Fruit fly (Drosophila melanogaster) whole organism, embryonic: ENCODE data around the gene CG17109.
A peak's percentile ranks its signal among the peaks of the same experiment; 100 is the strongest.

Experiments
- Adf1 ChIP-seq: fragments of 200-800 bp; sonication (Bioruptor generic); IDR thresholded peaks from 2 replicates; pipeline ENCODE4 v1.3.6; 2022; ENCODE audit warnings: missing biosample characterization, missing genetic modification characterization
- Antp ChIP-seq: fragments of 200-800 bp; sonication (Bioruptor generic); optimal IDR thresholded peaks from 3 replicates; lab custom pipeline; 2016; ENCODE audit warnings: missing biosample characterization, missing genetic modification characterization
- Atf6 ChIP-seq: fragments of 200-800 bp; sonication (Bioruptor generic); IDR thresholded peaks from 2 replicates; pipeline ENCODE4 v1.3.6; 2022; ENCODE audit warnings: missing biosample characterization, missing genetic modification characterization
- CG11696 ChIP-seq: fragments of 200-800 bp; sonication (Bioruptor generic); IDR thresholded peaks from 2 replicates; pipeline ENCODE4 v1.3.6; 2022; ENCODE audit warnings: missing biosample characterization, missing genetic modification characterization
- CG14965 ChIP-seq: fragments of 200-800 bp; sonication (Bioruptor generic); optimal IDR thresholded peaks from 2 replicates; lab custom pipeline; 2016; ENCODE audit warnings: missing biosample characterization, missing genetic modification characterization, borderline replicate concordance
- CG1647 ChIP-seq: fragments of 200-800 bp; sonication (Bioruptor generic); optimal IDR thresholded peaks from 3 replicates; lab custom pipeline; 2016; ENCODE audit warnings: missing biosample characterization, missing genetic modification characterization
- CG17186 ChIP-seq: fragments of 200-800 bp; sonication (Bioruptor generic); optimal IDR thresholded peaks from 3 replicates; lab custom pipeline; 2017; ENCODE audit warnings: missing biosample characterization, missing genetic modification reagents, missing genetic modification characterization
- CG17385 ChIP-seq: fragments of 200-800 bp; sonication (Bioruptor generic); optimal IDR thresholded peaks from 3 replicates; lab custom pipeline; 2018; ENCODE audit warnings: missing biosample characterization, mild to moderate bottlenecking, missing genetic modification characterization
- CG17802 ChIP-seq: fragments of 200-800 bp; sonication (Bioruptor generic); optimal IDR thresholded peaks from 2 replicates; lab custom pipeline; 2018; ENCODE audit warnings: missing biosample characterization, mild to moderate bottlenecking, missing genetic modification characterization, moderate library complexity
- CG2129 ChIP-seq: fragments of 200-800 bp; sonication (Bioruptor generic); IDR thresholded peaks from 2 replicates; pipeline ENCODE4 v1.3.6; 2022; ENCODE audit warnings: missing biosample characterization, missing genetic modification characterization; ENCODE audit not compliant: partially characterized antibody
- CG30431 ChIP-seq: fragments of 200-800 bp; sonication (Bioruptor generic); optimal IDR thresholded peaks from 2 replicates; lab custom pipeline; 2017; ENCODE audit warnings: missing biosample characterization, missing genetic modification characterization
- CG31441 ChIP-seq: fragments of 200-800 bp; sonication (Bioruptor generic); IDR thresholded peaks from 2 replicates; pipeline ENCODE4 v1.3.6; 2022; ENCODE audit warnings: missing biosample characterization, missing genetic modification characterization
- CG4328 ChIP-seq: fragments of 200-800 bp; sonication (Bioruptor generic); optimal IDR thresholded peaks from 3 replicates; lab custom pipeline; 2017; ENCODE audit warnings: missing biosample characterization, missing genetic modification reagents, missing genetic modification characterization
- CG4360 ChIP-seq: fragments of 200-800 bp; sonication (Bioruptor generic); IDR thresholded peaks from 2 replicates; pipeline ENCODE4 v1.3.6; 2022; ENCODE audit warnings: missing biosample characterization, missing genetic modification characterization
- CG6175 ChIP-seq: fragments of 200-800 bp; sonication (Bioruptor generic); IDR thresholded peaks from 3 replicates; pipeline ENCODE4 v1.3.6; 2022; ENCODE audit warnings: missing biosample characterization, missing genetic modification characterization
- CG6791 ChIP-seq: fragments of 200-800 bp; sonication (Bioruptor generic); IDR thresholded peaks from 3 replicates; pipeline ENCODE4 v1.3.6; 2022; ENCODE audit warnings: missing biosample characterization, missing genetic modification characterization; ENCODE audit not compliant: partially characterized antibody
- CG7786 ChIP-seq: fragments of 200-800 bp; sonication (Bioruptor generic); optimal IDR thresholded peaks from 2 replicates; lab custom pipeline; 2016; ENCODE audit warnings: missing biosample characterization, missing genetic modification characterization
- CG8765 ChIP-seq: fragments of 200-800 bp; sonication (Bioruptor generic); IDR thresholded peaks from 2 replicates; pipeline ENCODE4 v1.3.6; 2022; ENCODE audit warnings: missing biosample characterization, missing genetic modification characterization
- CG9609 ChIP-seq: fragments of 200-800 bp; sonication (Bioruptor generic); optimal IDR thresholded peaks from 3 replicates; lab custom pipeline; 2016; ENCODE audit warnings: missing biosample characterization, missing genetic modification characterization
- CG9932 ChIP-seq: fragments of 200-800 bp; sonication (Bioruptor generic); IDR thresholded peaks from 2 replicates; pipeline ENCODE4 v1.3.6; 2022; ENCODE audit warnings: missing biosample characterization, missing genetic modification characterization
- CoRest ChIP-seq: fragments of 200-800 bp; sonication (Bioruptor generic); optimal IDR thresholded peaks from 3 replicates; lab custom pipeline; 2018; ENCODE audit warnings: missing biosample characterization, mild to moderate bottlenecking, missing genetic modification characterization, moderate library complexity
- D ChIP-seq, 2 experiments: fragments of 200-800 bp in 1 of 2; fragments of >200 bp in 1 of 2; sonication (Bioruptor generic) in 1 of 2; optimal IDR thresholded peaks; 2 replicates in 1 of 2; 3 replicates in 1 of 2; lab custom pipeline; 2017; ENCODE audit warnings: mild to moderate bottlenecking in 1 of 2, missing biosample characterization in 1 of 2, missing genetic modification characterization in 1 of 2, missing genetic modification reagents in 1 of 2
- Fer2 ChIP-seq: fragments of 200-800 bp; sonication (Bioruptor generic); optimal IDR thresholded peaks from 2 replicates; lab custom pipeline; 2018; ENCODE audit warnings: missing biosample characterization, mild to moderate bottlenecking, missing genetic modification characterization, moderate library complexity
- Hmr ChIP-seq: fragments of 200-800 bp; sonication (Bioruptor generic); optimal IDR thresholded peaks from 3 replicates; lab custom pipeline; 2017; ENCODE audit warnings: mild to moderate bottlenecking, missing biosample characterization, missing genetic modification reagents, missing genetic modification characterization
- MTF-1 ChIP-seq: fragments of 200-800 bp; sonication (Bioruptor generic); optimal IDR thresholded peaks from 2 replicates; lab custom pipeline; 2018; ENCODE audit warnings: missing biosample characterization, mild to moderate bottlenecking, missing genetic modification characterization, borderline replicate concordance
- Mes4 ChIP-seq: fragments of 200-800 bp; sonication (Bioruptor generic); optimal IDR thresholded peaks from 2 replicates; lab custom pipeline; 2016; ENCODE audit warnings: missing biosample characterization, missing genetic modification characterization
- NC2β ChIP-seq: fragments of 200-800 bp; sonication (Bioruptor generic); optimal IDR thresholded peaks from 2 replicates; lab custom pipeline; 2016; ENCODE audit warnings: missing biosample characterization, missing genetic modification characterization
- Stat92E ChIP-seq, 3 experiments: fragments of >200 bp in 2 of 3; fragments of 200-800 bp in 1 of 3; sonication (Bioruptor generic) in 1 of 3; optimal IDR thresholded peaks; 2 replicates each; lab custom pipeline; 2017 to 2019; ENCODE audit warnings: missing biosample characterization in 3 of 3, missing genetic modification characterization in 3 of 3, mild to moderate bottlenecking in 1 of 3, moderate library complexity in 1 of 3
- Trl ChIP-seq, 3 experiments: fragments of >200 bp in 2 of 3; fragments of 200-800 bp in 1 of 3; sonication (Bioruptor generic) in 1 of 3; optimal IDR thresholded peaks; 2 replicates in 1 of 3; 3 replicates in 2 of 3; lab custom pipeline; 2016 to 2017; ENCODE audit warnings: missing biosample characterization in 1 of 3, missing genetic modification characterization in 1 of 3
- Vsx1 ChIP-seq: fragments of 200-800 bp; sonication (Bioruptor generic); optimal IDR thresholded peaks from 2 replicates; lab custom pipeline; 2017; ENCODE audit warnings: missing biosample characterization, mild to moderate bottlenecking, missing genetic modification characterization, missing genetic modification reagents
- YL-1 ChIP-seq: fragments of 200-800 bp; sonication (Bioruptor generic); optimal IDR thresholded peaks from 3 replicates; lab custom pipeline; 2017; ENCODE audit warnings: missing biosample characterization, mild to moderate bottlenecking, missing genetic modification characterization
- abd-A ChIP-seq: fragments of 200-800 bp; sonication (Bioruptor generic); optimal IDR thresholded peaks from 3 replicates; lab custom pipeline; 2019; ENCODE audit warnings: missing biosample characterization, mild to moderate bottlenecking, missing genetic modification characterization, moderate library complexity
- crol ChIP-seq: fragments of 200-800 bp; sonication (Bioruptor generic); IDR thresholded peaks from 2 replicates; pipeline ENCODE4 v1.3.6; 2022; ENCODE audit warnings: missing biosample characterization, missing genetic modification characterization
- disco-r ChIP-seq: fragments of 200-800 bp; sonication (Bioruptor generic); optimal IDR thresholded peaks from 2 replicates; lab custom pipeline; 2016; ENCODE audit warnings: missing biosample characterization, missing genetic modification characterization
- dpn ChIP-seq, 2 experiments: fragments of 200-800 bp; sonication (Bioruptor generic); optimal IDR thresholded peaks; 3 replicates each; lab custom pipeline; 2016; ENCODE audit warnings: missing biosample characterization in 2 of 2, missing genetic modification characterization in 2 of 2
- emc ChIP-seq: fragments of 200-800 bp; sonication (Bioruptor generic); optimal IDR thresholded peaks from 2 replicates; lab custom pipeline; 2016; ENCODE audit warnings: missing biosample characterization, missing genetic modification characterization
- fd64A ChIP-seq: fragments of 200-800 bp; sonication (Bioruptor generic); optimal IDR thresholded peaks from 3 replicates; lab custom pipeline; 2018; ENCODE audit warnings: missing biosample characterization, mild to moderate bottlenecking, missing genetic modification characterization
- hbn ChIP-seq: fragments of 200-800 bp; sonication (Bioruptor generic); IDR thresholded peaks from 2 replicates; pipeline ENCODE4 v1.3.6; 2022; ENCODE audit warnings: missing biosample characterization, missing genetic modification characterization; ENCODE audit not compliant: partially characterized antibody
- hkb ChIP-seq, 2 experiments: fragments of 200-800 bp in 1 of 2; fragments of >200 bp in 1 of 2; sonication (Bioruptor generic) in 1 of 2; IDR thresholded peaks in 1 of 2; optimal IDR thresholded peaks in 1 of 2; 2 replicates each; pipeline versions ENCODE4 v1.3.6 to Lab custom; 2017 to 2022; ENCODE audit warnings: missing biosample characterization in 1 of 2, missing genetic modification characterization in 1 of 2
- ind ChIP-seq: fragments of 200-800 bp; sonication (Bioruptor generic); optimal IDR thresholded peaks from 3 replicates; lab custom pipeline; 2016; ENCODE audit warnings: missing biosample characterization, missing genetic modification characterization
- kni ChIP-seq: fragments of 200-800 bp; sonication (Bioruptor generic); optimal IDR thresholded peaks from 3 replicates; lab custom pipeline; 2017; ENCODE audit warnings: mild to moderate bottlenecking, missing biosample characterization, missing genetic modification reagents, missing genetic modification characterization
- lbe ChIP-seq: fragments of 200-800 bp; sonication (Bioruptor generic); optimal IDR thresholded peaks from 2 replicates; lab custom pipeline; 2016; ENCODE audit warnings: missing biosample characterization, mild to moderate bottlenecking, missing genetic modification characterization
- nom ChIP-seq: fragments of 200-800 bp; sonication (Bioruptor generic); optimal IDR thresholded peaks from 2 replicates; lab custom pipeline; 2017; ENCODE audit warnings: missing biosample characterization, missing genetic modification characterization, mild to moderate bottlenecking, moderate library complexity, missing genetic modification reagents
- org-1 ChIP-seq: fragments of 200-800 bp; sonication (Bioruptor generic); optimal IDR thresholded peaks from 2 replicates; lab custom pipeline; 2017; ENCODE audit warnings: missing biosample characterization, missing genetic modification characterization
- run ChIP-seq: fragments of 200-800 bp; sonication (Bioruptor generic); optimal IDR thresholded peaks from 3 replicates; lab custom pipeline; 2018; ENCODE audit warnings: missing biosample characterization, mild to moderate bottlenecking, missing genetic modification characterization
- salm ChIP-seq: fragments of 200-800 bp; sonication (Bioruptor generic); optimal IDR thresholded peaks from 2 replicates; lab custom pipeline; 2018; ENCODE audit warnings: missing biosample characterization, mild to moderate bottlenecking, missing genetic modification characterization
- sna ChIP-seq: fragments of 200-800 bp; sonication (Bioruptor generic); IDR thresholded peaks from 2 replicates; pipeline ENCODE4 v1.3.6; 2022; ENCODE audit warnings: missing biosample characterization, missing genetic modification characterization; ENCODE audit not compliant: partially characterized antibody
- twi ChIP-seq: fragments of 200-800 bp; optimal IDR thresholded peaks from 2 replicates; lab custom pipeline; 2019; ENCODE audit warnings: missing biosample characterization, mild to moderate bottlenecking, missing genetic modification characterization, moderate library complexity

The CG17109 gene

dm6 chr3R:23053936-23054335 is 41.6 kb upstream of the CG17109 start, which contains the start of gene p53 (continued):
- TF ChIP-seq lbe (peak; percentile 29), org-1 (peak; percentile 43), CG17802 (tag; lab: Kevin White, UChicago) (peak; percentile 80), twi (tag; lab: Kevin White, UChicago) (peak; percentile 49), Vsx1 (GFP tag; lab: Kevin White, UChicago) (peak; percentile 81), emc (GFP tag; lab: Kevin White, UChicago) (peak; percentile 69), CG8765 (GFP tag; lab: Robert Waterston, UW) (peak; percentile 26; the same call in 1 of the 2 replicates), CG6175 (GFP tag; lab: Robert Waterston, UW) (0 out of 3 replicates have a peak, but pooled peaks have one; percentile 42), hkb (optimal IDR thresholded peaks at IDR 0.05; lab: Kevin White, UChicago) (no peak), hkb (GFP tag; IDR thresholded peaks at IDR 0.05; lab: Robert Waterston, UW) (peak; percentile 64), CG17186 (GFP tag; lab: Kevin White, UChicago) (peak; percentile 73), Antp (GFP tag; lab: Kevin White, UChicago) (peak; percentile 13), Stat92E (GFP tag; optimal IDR thresholded peaks at IDR 0.05; lab: Kevin White, UChicago) (no peak), CG6791 (peak; percentile 80), YL-1 (peak; percentile 44), CG14965 (GFP tag; lab: Kevin White, UChicago) (peak; percentile 27), salm (tag; lab: Kevin White, UChicago) (peak; percentile 22), CG4328 (peak; percentile 67), Trl (optimal IDR thresholded peaks at IDR 0.05; lab: Kevin White, UChicago) (no peak), Trl (GFP tag; optimal IDR thresholded peaks at IDR 0.05; lab: Kevin White, UChicago) (peak; percentile 75), CG11696 (GFP tag; lab: Robert Waterston, UW) (no peak), kni (GFP tag; lab: Kevin White, UChicago) (peak; percentile 26), D (optimal IDR thresholded peaks at IDR 0.05; lab: Kevin White, UChicago) (no peak), D (GFP tag; optimal IDR thresholded peaks at IDR 0.05; lab: Kevin White, UChicago) (peak; percentile 62), nom (GFP tag; lab: Kevin White, UChicago) (no peak), CG30431 (GFP tag; lab: Kevin White, UChicago) (peak; percentile 67), Atf6 (peak; percentile 58), run (tag; lab: Kevin White, UChicago) (no peak), Mes4 (peak; percentile 82), abd-A (tag; lab: Kevin White, UChicago) (no peak), disco-r (GFP tag; lab: Kevin White, UChicago) (peak; percentile 80), CG9932 (peak; percentile 75), ind (GFP tag; lab: Kevin White, UChicago) (peak; percentile 33), Fer2 (tag; lab: Kevin White, UChicago) (peak; percentile 57), hbn (GFP tag; lab: Robert Waterston, UW) (peak; percentile 67), CG2129 (GFP tag; lab: Robert Waterston, UW) (no peak; the same call in 1 of the 2 replicates), CG17385 (GFP tag; lab: Kevin White, UChicago) (peak; percentile 72), Adf1 (GFP tag; lab: Robert Waterston, UW) (no peak), sna (GFP tag; lab: Robert Waterston, UW) (peak; percentile 61; the same call in 1 of the 2 replicates), CG4360 (peak; percentile 46), CG9609 (GFP tag; lab: Kevin White, UChicago) (peak; percentile 66), Hmr (peak; percentile 86), CG1647 (GFP tag; lab: Kevin White, UChicago) (peak; percentile 71), fd64A (GFP tag; lab: Kevin White, UChicago) (peak; percentile 63), crol (GFP tag; lab: Robert Waterston, UW) (no peak), CoRest (peak; percentile 67), CG31441 (GFP tag; lab: Robert Waterston, UW) (peak; percentile 75), dpn (GFP tag; optimal IDR thresholded peaks at IDR 0.05; lab: Kevin White, UChicago) (peak; percentile 50 to 82), CG7786 (peak; percentile 28), NC2β (peak; percentile 84), MTF-1 (GFP tag; lab: Kevin White, UChicago) (peak; percentile 86)
